Worm (Caenorhabditis elegans) whole organism, young adult: ENCODE data around the gene C31B8.7.

Experiments
- B0019.2 ChIP-seq: fragments of 200-800 bp; sonication (Bioruptor generic); conservative IDR thresholded peaks from 2 replicates; pipeline ENCODE4 v1.3.6; 2022; ENCODE audit warnings: missing genetic modification reagents, missing genetic modification characterization, missing compliant biosample characterization
- B0035.1 ChIP-seq: sonication (generic microtip); optimal IDR thresholded peaks from 2 replicates; lab custom pipeline; 2016; ENCODE audit warnings: missing genetic modification characterization, mild to moderate bottlenecking, missing compliant biosample characterization, missing genotype, missing genetic modification reagents
- C06A6.2 ChIP-seq: fragments of 200-800 bp; sonication (Bioruptor generic); conservative IDR thresholded peaks from 2 replicates; pipeline ENCODE4 v1.3.6; 2022; ENCODE audit warnings: missing genetic modification characterization, missing compliant biosample characterization
- D2030.7 ChIP-seq: fragments of 200-800 bp; sonication (Bioruptor generic); IDR thresholded peaks from 2 replicates; pipeline ENCODE4 v1.3.6; 2022; ENCODE audit warnings: missing genetic modification reagents, missing genetic modification characterization, missing compliant biosample characterization
- F22D6.2 ChIP-seq: sonication (generic microtip); optimal IDR thresholded peaks from 2 replicates; lab custom pipeline; 2016; ENCODE audit warnings: mild to moderate bottlenecking, missing genetic modification characterization, missing compliant biosample characterization
- F23B12.7 ChIP-seq: sonication (generic microtip); optimal IDR thresholded peaks from 2 replicates; lab custom pipeline; 2017; ENCODE audit warnings: missing genetic modification characterization, mild to moderate bottlenecking, missing compliant biosample characterization, antibody characterized with exemption, moderate library complexity; ENCODE audit not compliant: insufficient read depth
- F37B4.10 ChIP-seq: fragments of 200-800 bp; sonication (Bioruptor generic); IDR thresholded peaks from 2 replicates; pipeline ENCODE4 v1.3.6; 2022; ENCODE audit warnings: missing genetic modification characterization, missing compliant biosample characterization
- F49E8.2 ChIP-seq: sonication (generic microtip); optimal IDR thresholded peaks from 3 replicates; lab custom pipeline; 2017; ENCODE audit warnings: missing genetic modification characterization, mild to moderate bottlenecking, missing compliant biosample characterization, antibody characterized with exemption, moderate library complexity; ENCODE audit not compliant: insufficient read depth
- K11D2.4 ChIP-seq: fragments of 200-800 bp; sonication (Bioruptor generic); IDR thresholded peaks from 2 replicates; pipeline ENCODE4 v1.3.6; 2022; ENCODE audit warnings: missing genetic modification reagents, missing genetic modification characterization, missing compliant biosample characterization
- Y56A3A.18 ChIP-seq: fragments of 200-800 bp; sonication (Bioruptor generic); IDR thresholded peaks from 2 replicates; pipeline ENCODE4 v1.3.6; 2022; ENCODE audit warnings: missing genetic modification reagents, missing genetic modification characterization, missing compliant biosample characterization
- Y67H2A.10 ChIP-seq: fragments of 200-800 bp; sonication (Bioruptor generic); conservative IDR thresholded peaks from 2 replicates; pipeline ENCODE4 v1.3.6; 2022; ENCODE audit warnings: missing genetic modification reagents, missing genetic modification characterization, missing compliant biosample characterization
- attf-5 ChIP-seq: fragments of 200-800 bp; sonication (Bioruptor generic); optimal IDR thresholded peaks from 2 replicates; lab custom pipeline; 2018; ENCODE audit warnings: mild to moderate bottlenecking, missing genetic modification characterization, missing compliant biosample characterization
- ccch-3 ChIP-seq: fragments of 200-800 bp; sonication (Bioruptor generic); optimal IDR thresholded peaks from 2 replicates; lab custom pipeline; 2018; ENCODE audit warnings: mild to moderate bottlenecking, missing genetic modification characterization, missing compliant biosample characterization
- cebp-2 ChIP-seq: fragments of 200-800 bp; sonication (Bioruptor generic); IDR thresholded peaks from 2 replicates; pipeline ENCODE4 v1.3.6; 2022; ENCODE audit warnings: missing genetic modification characterization, missing compliant biosample characterization
- ceh-100 ChIP-seq: fragments of 200-800 bp; sonication (Bioruptor generic); IDR thresholded peaks from 2 replicates; pipeline ENCODE4 v1.3.6; 2022; ENCODE audit warnings: missing genetic modification reagents, missing genetic modification characterization, missing compliant biosample characterization
- ceh-40 ChIP-seq: fragments of 200-800 bp; sonication (Bioruptor generic); IDR thresholded peaks from 2 replicates; pipeline ENCODE4 v1.3.6; 2022; ENCODE audit warnings: missing genetic modification characterization, missing compliant biosample characterization
- ceh-58 ChIP-seq: fragments of 200-800 bp; sonication (Bioruptor generic); IDR thresholded peaks from 2 replicates; pipeline ENCODE4 v1.3.6; 2022; ENCODE audit warnings: missing genetic modification characterization, missing compliant biosample characterization
- ceh-79 ChIP-seq: sonication (generic microtip); optimal IDR thresholded peaks from 2 replicates; lab custom pipeline; 2017; ENCODE audit warnings: mild to moderate bottlenecking, missing genetic modification characterization, missing compliant biosample characterization
- ceh-91 ChIP-seq: fragments of 200-800 bp; sonication (Bioruptor generic); IDR thresholded peaks from 2 replicates; pipeline ENCODE4 v1.3.6; 2022; ENCODE audit warnings: missing genetic modification reagents, missing genetic modification characterization, missing compliant biosample characterization
- dox-1 ChIP-seq: fragments of 200-800 bp; sonication (Bioruptor generic); IDR thresholded peaks from 2 replicates; pipeline ENCODE4 v1.3.6; 2022; ENCODE audit warnings: missing genetic modification reagents, missing genetic modification characterization, missing compliant biosample characterization
- efl-1 ChIP-seq: fragments of 150-350 bp; optimal IDR thresholded peaks from 2 replicates; lab custom pipeline; 2014; ENCODE audit warnings: missing biosample characterization, missing genetic modification reagents, missing genetic modification characterization
- ets-4 ChIP-seq: fragments of 200-800 bp; sonication (Bioruptor generic); optimal IDR thresholded peaks from 2 replicates; lab custom pipeline; 2018; ENCODE audit warnings: mild to moderate bottlenecking, missing genetic modification characterization, missing compliant biosample characterization
- gei-17 ChIP-seq: fragments of 200-800 bp; sonication (Bioruptor generic); optimal IDR thresholded peaks from 2 replicates; lab custom pipeline; 2018; ENCODE audit warnings: mild to moderate bottlenecking, missing genetic modification characterization, missing compliant biosample characterization
- him-1 ChIP-seq: sonication (generic microtip); optimal IDR thresholded peaks from 2 replicates; lab custom pipeline; 2016; ENCODE audit warnings: missing genotype, missing genetic modification reagents, missing genetic modification characterization, missing compliant biosample characterization
- lag-1 ChIP-seq: fragments of 200-800 bp; sonication (Bioruptor generic); IDR thresholded peaks from 2 replicates; pipeline ENCODE4 v1.3.6; 2022; ENCODE audit warnings: missing genetic modification reagents, missing genetic modification characterization, missing compliant biosample characterization
- lin-35 ChIP-seq, 3 experiments: fragments of 150-350 bp in 2 of 3; sonication (generic microtip) in 1 of 3; optimal IDR thresholded peaks; 2 replicates each; lab custom pipeline; 2014 to 2018; ENCODE audit warnings: missing biosample characterization in 3 of 3, missing genetic modification characterization in 3 of 3, missing genetic modification reagents in 3 of 3
- lir-1 ChIP-seq: fragments of 200-800 bp; sonication (Bioruptor generic); conservative IDR thresholded peaks from 2 replicates; pipeline ENCODE4 v1.3.6; 2022; ENCODE audit warnings: missing genetic modification reagents, missing genetic modification characterization, missing compliant biosample characterization
- lsy-27 ChIP-seq: sonication (generic microtip); optimal IDR thresholded peaks from 2 replicates; lab custom pipeline; 2017; ENCODE audit warnings: missing genetic modification characterization, mild to moderate bottlenecking, missing compliant biosample characterization, antibody characterized with exemption, missing genotype, borderline replicate concordance; ENCODE audit not compliant: insufficient read depth
- madf-6 ChIP-seq: fragments of 200-800 bp; sonication (Bioruptor generic); IDR thresholded peaks from 2 replicates; pipeline ENCODE4 v1.3.6; 2022; ENCODE audit warnings: missing genetic modification reagents, missing genetic modification characterization, missing compliant biosample characterization
- madf-8 ChIP-seq: fragments of 200-800 bp; sonication (Bioruptor generic); conservative IDR thresholded peaks from 2 replicates; pipeline ENCODE4 v1.3.6; 2022; ENCODE audit warnings: missing genetic modification reagents, missing genetic modification characterization, missing compliant biosample characterization
- mel-28 ChIP-seq: sonication (generic microtip); optimal IDR thresholded peaks from 2 replicates; lab custom pipeline; 2016; ENCODE audit warnings: borderline replicate concordance, mild to moderate bottlenecking, missing genetic modification characterization, missing compliant biosample characterization
- nfyb-1 ChIP-seq: fragments of 200-800 bp; sonication (Bioruptor generic); IDR thresholded peaks from 2 replicates; pipeline ENCODE4 v1.3.6; 2022; ENCODE audit warnings: missing genetic modification reagents, missing genetic modification characterization, missing compliant biosample characterization
- nhr-179 ChIP-seq: sonication (generic microtip); optimal IDR thresholded peaks from 2 replicates; lab custom pipeline; 2016; ENCODE audit warnings: mild to moderate bottlenecking, missing genetic modification characterization, missing compliant biosample characterization
- nhr-80 ChIP-seq: sonication (generic microtip); optimal IDR thresholded peaks from 2 replicates; lab custom pipeline; 2016; ENCODE audit warnings: missing genetic modification characterization, missing compliant biosample characterization
- pbrm-1 ChIP-seq: fragments of 200-800 bp; sonication (Bioruptor generic); IDR thresholded peaks from 2 replicates; pipeline ENCODE4 v1.3.6; 2022; ENCODE audit warnings: missing genetic modification reagents, missing genetic modification characterization, missing compliant biosample characterization
- repo-1 ChIP-seq: sonication (generic microtip); optimal IDR thresholded peaks from 2 replicates; lab custom pipeline; 2017; ENCODE audit warnings: mild to moderate bottlenecking, missing genetic modification characterization, missing compliant biosample characterization
- sea-2 ChIP-seq: fragments of 200-800 bp; sonication (Bioruptor generic); IDR thresholded peaks from 2 replicates; pipeline ENCODE4 v1.3.6; 2022; ENCODE audit warnings: missing genetic modification characterization, missing compliant biosample characterization
- snpc-1.1 ChIP-seq: sonication (generic microtip); optimal IDR thresholded peaks from 2 replicates; lab custom pipeline; 2017; ENCODE audit warnings: missing genetic modification characterization, mild to moderate bottlenecking, missing compliant biosample characterization, antibody characterized with exemption, moderate library complexity, missing genotype, missing genetic modification reagents; ENCODE audit not compliant: insufficient read depth
- somi-1 ChIP-seq: fragments of 200-800 bp; sonication (Bioruptor generic); optimal IDR thresholded peaks from 2 replicates; lab custom pipeline; 2018; ENCODE audit warnings: mild to moderate bottlenecking, missing genetic modification characterization, missing compliant biosample characterization
- sptf-2 ChIP-seq: fragments of 200-800 bp; sonication (Bioruptor generic); optimal IDR thresholded peaks from 2 replicates; lab custom pipeline; 2018; ENCODE audit warnings: mild to moderate bottlenecking, missing genetic modification characterization, missing compliant biosample characterization
- tbx-9 ChIP-seq: sonication (generic microtip); optimal IDR thresholded peaks from 2 replicates; lab custom pipeline; 2016; ENCODE audit warnings: borderline replicate concordance, missing genetic modification characterization, inconsistent platforms, missing compliant biosample characterization
- unc-130 ChIP-seq: sonication (generic microtip); optimal IDR thresholded peaks from 2 replicates; lab custom pipeline; 2016; ENCODE audit warnings: missing genetic modification reagents, missing genetic modification characterization, missing compliant biosample characterization
- xnd-1 ChIP-seq: sonication (generic microtip); optimal IDR thresholded peaks from 2 replicates; lab custom pipeline; 2016; ENCODE audit warnings: missing genotype, missing genetic modification reagents, missing genetic modification characterization, missing compliant biosample characterization
- ztf-22 ChIP-seq: fragments of 200-800 bp; sonication (Bioruptor generic); optimal IDR thresholded peaks from 2 replicates; lab custom pipeline; 2018; ENCODE audit warnings: mild to moderate bottlenecking, missing genetic modification characterization, moderate library complexity, missing compliant biosample characterization
- ztf-26 ChIP-seq: sonication (generic microtip); optimal IDR thresholded peaks from 2 replicates; lab custom pipeline; 2017; ENCODE audit warnings: missing genetic modification characterization, missing compliant biosample characterization
- ztf-28 ChIP-seq: fragments of 200-800 bp; sonication (Bioruptor generic); IDR thresholded peaks from 2 replicates; pipeline ENCODE4 v1.3.6; 2022; ENCODE audit warnings: missing genetic modification reagents, missing genetic modification characterization, missing compliant biosample characterization

C31B8.7 gene

ce11 chrV:2869503-2869902 lies 33.6 kb downstream of the C31B8.7 start, which contains the start of gene srh-241:
TSS of gene srh-241 (minus strand) at chrV:2869603.
- TF ChIP-seq F49E8.2 (no peak), ccch-3 (GFP tag; lab: Kevin White, UChicago) (no peak), nfyb-1 (no peak), lir-1 (GFP tag; lab: Robert Waterston, UW) (no peak), C06A6.2 (GFP tag; lab: Robert Waterston, UW) (no peak), repo-1 (tag; lab: Kevin White, UChicago) (no peak), K11D2.4 (no peak), ceh-58 (GFP tag; lab: Robert Waterston, UW) (no peak), nhr-179 (tag; lab: Kevin White, UChicago) (no peak), madf-6 (GFP tag; lab: Robert Waterston, UW) (no peak), gei-17 (GFP tag; lab: Kevin White, UChicago) (no peak), snpc-1.1 (tag; lab: Kevin White, UChicago) (no peak), somi-1 (no peak), efl-1 (GFP tag; lab: Kevin White, UChicago) (no peak), mel-28 (tag; lab: Kevin White, UChicago) (no peak), B0035.1 (no peak), ceh-40 (no peak), pbrm-1 (no peak), lin-35 (GFP tag; optimal IDR thresholded peaks at IDR 0.05; lab: Kevin White, UChicago) (no peak)

- TF ChIP-seq Y56A3A.18 (no peak), F37B4.10 (GFP tag; lab: Robert Waterston, UW) (no peak), xnd-1 (tag; lab: Kevin White, UChicago) (no peak), ets-4 (no peak)
- TF ChIP-seq, all 124 proteins: peak for 0
Measured at ce11 chrV:2864899-2865298, 38.2 kb downstream of the C31B8.7 start, which contains the start of gene srh-240. TSS of gene srh-240 (plus strand) at chrV:2865199.

- TF ChIP-seq cebp-2, result no peak
- TF ChIP-seq ceh-40, result no peak
- TF ChIP-seq Y67H2A.10, result no peak
- no peak for TF ChIP-seq nhr-80 (tag; lab: Kevin White, UChicago)
- no peak for TF ChIP-seq F23B12.7 (tag; lab: Kevin White, UChicago)
- no peak for TF ChIP-seq unc-130
- no peak for TF ChIP-seq him-1
- TF ChIP-seq ztf-22 (GFP tag; lab: Kevin White, UChicago), result no peak
- no peak for TF ChIP-seq mel-28 (tag; lab: Kevin White, UChicago)
- no peak for TF ChIP-seq B0019.2 (GFP tag; lab: Robert Waterston, UW)
- TF ChIP-seq xnd-1 (tag; lab: Kevin White, UChicago), result no peak
Measured at ce11 chrV:2863033-2863432, 40.1 kb downstream of the C31B8.7 start, which contains the start of gene srh-272. TSS of gene srh-272 (plus strand) at chrV:2863333.

- no peak for TF ChIP-seq ztf-28 (GFP tag; lab: Robert Waterston, UW)
- TF ChIP-seq lsy-27 (tag; lab: Kevin White, UChicago), result no peak
- no peak for TF ChIP-seq F22D6.2
- TF ChIP-seq ztf-26 (tag; lab: Kevin White, UChicago), result no peak
- no peak for TF ChIP-seq K11D2.4
- no peak for TF ChIP-seq D2030.7 (GFP tag; lab: Robert Waterston, UW)
- no peak for TF ChIP-seq dox-1 (GFP tag; lab: Robert Waterston, UW)
- no peak for TF ChIP-seq attf-5
- no peak for TF ChIP-seq sea-2
- TF ChIP-seq ceh-91, result no peak
- TF ChIP-seq ceh-79 (tag; lab: Kevin White, UChicago), result no peak
- no peak for TF ChIP-seq xnd-1 (tag; lab: Kevin White, UChicago)
- TF ChIP-seq tbx-9, result no peak
- TF ChIP-seq madf-8 (GFP tag; lab: Robert Waterston, UW), result no peak
- no peak for TF ChIP-seq ceh-100 (GFP tag; lab: Robert Waterston, UW)
- TF ChIP-seq lag-1, result no peak
- TF ChIP-seq sptf-2 (GFP tag; lab: Kevin White, UChicago), result no peak
Measured at ce11 chrV:2861505-2861904, 41.6 kb downstream of the C31B8.7 start, which contains the start of gene srh-270. TSS of gene srh-270 (minus strand) at chrV:2861605.
